Worm (Caenorhabditis elegans) whole organism, L1 larva: ENCODE measurements around the gene gnrr-2.

ENCODE experiments used
- aly-2 ChIP-seq: fragments of 150-350 bp; optimal IDR thresholded peaks from 2 replicates; lab custom pipeline; 2014; ENCODE audit warnings: missing biosample characterization, missing genetic modification characterization
- ama-1 ChIP-seq: fragments of 150-350 bp; optimal IDR thresholded peaks from 2 replicates; lab custom pipeline; 2014
- blmp-1 ChIP-seq: fragments of 150-350 bp; optimal IDR thresholded peaks from 2 replicates; lab custom pipeline; 2014; ENCODE audit warnings: missing biosample characterization, missing genetic modification characterization
- ceh-82 ChIP-seq, 3 experiments: fragments of 150-350 bp in 1 of 3; sonication (generic microtip) in 2 of 3; optimal IDR thresholded peaks; 2 replicates each; lab custom pipeline; 2014 to 2017; ENCODE audit warnings: missing biosample characterization in 3 of 3, missing genetic modification characterization in 3 of 3
- fkh-4 ChIP-seq: sonication (generic microtip); optimal IDR thresholded peaks from 2 replicates; lab custom pipeline; 2016; ENCODE audit warnings: missing compliant biosample characterization, missing genetic modification characterization, borderline replicate concordance
- lin-13 ChIP-seq: fragments of 150-350 bp; optimal IDR thresholded peaks from 2 replicates; lab custom pipeline; 2014; ENCODE audit warnings: missing biosample characterization, missing genetic modification reagents, missing genetic modification characterization
- nhr-12 ChIP-seq: sonication (generic microtip); optimal IDR thresholded peaks from 2 replicates; lab custom pipeline; 2017; ENCODE audit warnings: missing biosample characterization, missing genetic modification characterization
- nhr-77 ChIP-seq: fragments of 150-350 bp; optimal IDR thresholded peaks from 2 replicates; lab custom pipeline; 2014; ENCODE audit warnings: missing biosample characterization, missing genetic modification characterization
- sup-37 ChIP-seq: fragments of 200-800 bp; sonication (Bioruptor generic); optimal IDR thresholded peaks from 2 replicates; lab custom pipeline; 2018; ENCODE audit warnings: mild to moderate bottlenecking, missing genetic modification characterization, missing compliant biosample characterization

ce11 chrV:14408774-14409173 lies at the start of gene gnrr-2:
- TF ChIP-seq sup-37 (GFP tag; lab: Kevin White, UChicago) (no peak), aly-2 (tag; lab: Kevin White, UChicago) (no peak), ama-1 (no peak), fkh-4 (tag; lab: Kevin White, UChicago) (no peak), nhr-12 (tag; lab: Kevin White, UChicago) (no peak), lin-13 (no peak), ceh-82 (tag; optimal IDR thresholded peaks at IDR 0.05; lab: Kevin White, UChicago) (no peak), nhr-77 (no peak), blmp-1 (no peak)
